Fruit fly (Drosophila melanogaster): ENCODE results near the gene Lgr4.

- TF ChIP-seq Snoo (tag; optimal IDR thresholded peaks at IDR 0.05) (peak; percentile 69), CG4496 (GFP tag; IDR thresholded peaks at IDR 0.05) (peak; percentile 68), CG15710 (tag; optimal IDR thresholded peaks at IDR 0.05) (peak; percentile 48), fd96Ca (GFP tag; IDR thresholded peaks at IDR 0.05) (peak; percentile 31; the same call in 1 of the 3 replicates), CG8301 (tag; optimal IDR thresholded peaks at IDR 0.05) (no peak), CG14655 (GFP tag; optimal IDR thresholded peaks at IDR 0.05) (peak; percentile 44), rn (GFP tag; IDR thresholded peaks at IDR 0.05) (0 out of 2 replicates have a peak, but pooled peaks have one; percentile 28), CG34367 (tag; optimal IDR thresholded peaks at IDR 0.05) (no peak), gl (tag; optimal IDR thresholded peaks at IDR 0.05) (peak; percentile 45)
These were observed 51.8 kb downstream of the Lgr4 start for dm6 chrX:13136939-13137697.
